Worm (Caenorhabditis elegans): Measurements from ENCODE around the gene fbxa-13.

The fbxa-13 gene

ce11 chrIII:1662405-1662804 lies 43.3 kb downstream of the fbxa-13 start:
- no peak for TF ChIP-seq unc-55 (GFP tag; optimal IDR thresholded peaks at IDR 0.05)
- no peak for TF ChIP-seq ceh-24 (tag; optimal IDR thresholded peaks at IDR 0.05)
- TF ChIP-seq hlh-8 (tag; optimal IDR thresholded peaks at IDR 0.05): no peak
- no peak for TF ChIP-seq ztf-16 (tag; optimal IDR thresholded peaks at IDR 0.05)
- no peak for TF ChIP-seq ceh-30 (tag; optimal IDR thresholded peaks at IDR 0.05)
- TF ChIP-seq che-1 (tag; optimal IDR thresholded peaks at IDR 0.05): no peak

DNA sequence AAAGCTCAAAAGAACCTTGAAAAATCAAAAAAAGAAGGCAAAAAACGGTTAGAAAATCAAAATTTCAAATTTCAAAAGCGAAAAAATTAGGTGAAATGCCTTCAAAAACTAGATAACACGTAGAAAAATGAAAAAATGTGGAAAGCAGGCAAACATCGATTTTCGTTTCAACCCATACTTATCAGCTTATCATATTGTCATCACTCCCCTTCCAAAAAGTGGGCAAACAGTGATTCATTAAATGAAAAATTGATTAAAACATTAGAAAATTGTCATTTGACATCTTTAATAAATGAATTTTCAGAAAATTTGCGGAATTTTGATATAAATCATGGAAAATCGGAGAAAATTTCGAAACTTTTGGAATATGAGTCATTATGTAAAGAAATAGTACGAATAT lies 44.7 kb downstream of the fbxa-13 start:
- TF ChIP-seq ets-4 (tag; optimal IDR thresholded peaks at IDR 0.05) (no peak), C38D4.7 (GFP tag; optimal IDR thresholded peaks at IDR 0.05) (no peak), mec-3 (tag; optimal IDR thresholded peaks at IDR 0.05; ENCODE audit: borderline replicate concordance) (no peak)

- TF ChIP-seq pha-2 (tag; optimal IDR thresholded peaks at IDR 0.05) (no peak), gmeb-2 (tag; optimal IDR thresholded peaks at IDR 0.05) (no peak), fax-1 (tag; optimal IDR thresholded peaks at IDR 0.05) (no peak), K02D7.2 (tag; optimal IDR thresholded peaks at IDR 0.05) (no peak), elt-2 (tag; optimal IDR thresholded peaks at IDR 0.05) (no peak), ceh-19 (GFP tag; optimal IDR thresholded peaks at IDR 0.05) (no peak), Y22D7AL.16 (tag; optimal IDR thresholded peaks at IDR 0.05) (peak; percentile 37)
Measured at ce11 chrIII:1659763-1660162, 45.9 kb downstream of the fbxa-13 start, which contains the start of gene Y22D7AL.15. TSS of gene Y22D7AL.15 (minus strand) at chrIII:1659863.

ce11 chrIII:1657380-1657779 lies 48.3 kb downstream of the fbxa-13 start, which contains the start of gene cht-4:
TSS of gene cht-4 (minus strand) at chrIII:1657480.
- TF ChIP-seq nhr-232 (tag; optimal IDR thresholded peaks at IDR 0.05) (no peak), elt-2 (tag; optimal IDR thresholded peaks at IDR 0.05) (peak; percentile 67)
